Worm (Caenorhabditis elegans) whole organism, young adult: Measurements from ENCODE around the gene F41B5.12.

Source experiments
- Y53F4B.3 ChIP-seq: fragments of 200-800 bp; sonication (Bioruptor generic); IDR thresholded peaks from 2 replicates; pipeline ENCODE4 v1.3.6; 2022; ENCODE audit warnings: missing genetic modification reagents, missing genetic modification characterization, missing compliant biosample characterization
- aptf-2 ChIP-seq: fragments of 200-800 bp; sonication (Bioruptor generic); conservative IDR thresholded peaks from 2 replicates; pipeline ENCODE4 v1.3.6; 2022; ENCODE audit warnings: missing genetic modification reagents, missing genetic modification characterization, missing compliant biosample characterization
- aptf-3 ChIP-seq: fragments of 200-800 bp; sonication (Bioruptor generic); IDR thresholded peaks from 2 replicates; pipeline ENCODE4 v1.3.6; 2022; ENCODE audit warnings: missing genetic modification characterization, missing compliant biosample characterization
- bed-1 ChIP-seq: fragments of 200-800 bp; sonication (Bioruptor generic); IDR thresholded peaks from 2 replicates; pipeline ENCODE4 v1.3.6; 2022; ENCODE audit warnings: missing genetic modification reagents, missing genetic modification characterization, missing compliant biosample characterization
- egl-18 ChIP-seq: fragments of 200-800 bp; sonication (Bioruptor generic); IDR thresholded peaks from 2 replicates; pipeline ENCODE4 v1.3.6; 2022; ENCODE audit warnings: missing genetic modification reagents, missing genetic modification characterization, missing compliant biosample characterization
- pha-4 ChIP-seq: fragments of 150-350 bp; sonication (generic microtip); optimal IDR thresholded peaks from 2 replicates; lab custom pipeline; 2014; ENCODE audit warnings: missing biosample characterization, missing genetic modification reagents, missing genetic modification characterization
- sdz-38 ChIP-seq: sonication (generic microtip); optimal IDR thresholded peaks from 2 replicates; lab custom pipeline; 2016; ENCODE audit warnings: missing genotype, missing genetic modification characterization, missing compliant biosample characterization
- snpc-4 ChIP-seq, 5 experiments: fragments of 150-350 bp in 1 of 5; sonication (generic microtip) in 4 of 5; optimal IDR thresholded peaks; 2 replicates each; lab custom pipeline; 2014 to 2018; ENCODE audit warnings: missing genetic modification characterization in 5 of 5, missing biosample characterization in 3 of 5, antibody characterized with exemption in 2 of 5, mild to moderate bottlenecking in 2 of 5, missing compliant biosample characterization in 2 of 5, missing genotype in 2 of 5, moderate library complexity in 2 of 5, missing genetic modification reagents in 1 of 5
- tbx-9 ChIP-seq: sonication (generic microtip); optimal IDR thresholded peaks from 2 replicates; lab custom pipeline; 2016; ENCODE audit warnings: borderline replicate concordance, missing genetic modification characterization, inconsistent platforms, missing compliant biosample characterization
- unc-62 ChIP-seq: fragments of 150-350 bp; optimal IDR thresholded peaks from 2 replicates; lab custom pipeline; 2014; ENCODE audit warnings: missing biosample characterization, missing genetic modification reagents, missing genetic modification characterization

- TF ChIP-seq snpc-4 (GFP tag; optimal IDR thresholded peaks at IDR 0.05; lab: Kevin White, UChicago) (no peak), snpc-4 (tag; optimal IDR thresholded peaks at IDR 0.05; lab: Kevin White, UChicago) (no peak), egl-18 (GFP tag; lab: Robert Waterston, UW) (no peak), pha-4 (tag; lab: Kevin White, UChicago) (no peak), aptf-3 (GFP tag; lab: Robert Waterston, UW) (no peak), aptf-2 (GFP tag; lab: Robert Waterston, UW) (no peak), bed-1 (GFP tag; lab: Robert Waterston, UW) (no peak), sdz-38 (tag; lab: Kevin White, UChicago) (no peak), unc-62 (GFP tag; lab: Kevin White, UChicago) (no peak), Y53F4B.3 (GFP tag; lab: Robert Waterston, UW) (no peak), tbx-9 (no peak)
Observed at ce11 chrV:2292240-2292639, 31.5 kb downstream of the F41B5.12 start, which contains the start of gene nhr-115.
